Fruit fly (Drosophila melanogaster) whole organism, embryonic: Measurements from ENCODE around the gene CG15322.

ENCODE experiments used
- Aef1 ChIP-seq: fragments of 200-800 bp; sonication (Bioruptor generic); IDR thresholded peaks from 3 replicates; pipeline ENCODE4 v1.3.6; 2022; ENCODE audit warnings: missing biosample characterization, missing genetic modification characterization
- Antp ChIP-seq: fragments of 200-800 bp; sonication (Bioruptor generic); optimal IDR thresholded peaks from 3 replicates; lab custom pipeline; 2016; ENCODE audit warnings: missing biosample characterization, missing genetic modification characterization
- Bgb ChIP-seq: fragments of 200-800 bp; sonication (Bioruptor generic); IDR thresholded peaks from 2 replicates; pipeline ENCODE4 v1.3.6; 2022; ENCODE audit warnings: missing biosample characterization, missing genetic modification characterization; ENCODE audit not compliant: partially characterized antibody
- CG10267 ChIP-seq: fragments of 200-800 bp; sonication (Bioruptor generic); optimal IDR thresholded peaks from 2 replicates; lab custom pipeline; 2018; ENCODE audit warnings: missing biosample characterization, mild to moderate bottlenecking, missing genetic modification characterization, moderate library complexity
- CG10979 ChIP-seq: fragments of 200-800 bp; sonication (Bioruptor generic); optimal IDR thresholded peaks from 2 replicates; lab custom pipeline; 2018; ENCODE audit warnings: missing biosample characterization, mild to moderate bottlenecking, missing genetic modification characterization, moderate library complexity
- CG11696 ChIP-seq: fragments of 200-800 bp; sonication (Bioruptor generic); IDR thresholded peaks from 2 replicates; pipeline ENCODE4 v1.3.6; 2022; ENCODE audit warnings: missing biosample characterization, missing genetic modification characterization
- CG13287 ChIP-seq: fragments of 200-800 bp; sonication (Bioruptor generic); IDR thresholded peaks from 2 replicates; pipeline ENCODE4 v1.3.6; 2022; ENCODE audit warnings: missing biosample characterization, missing genetic modification characterization; ENCODE audit not compliant: partially characterized antibody
- CG13894 ChIP-seq: fragments of 200-800 bp; sonication (Bioruptor generic); optimal IDR thresholded peaks from 3 replicates; lab custom pipeline; 2018; ENCODE audit warnings: missing biosample characterization, mild to moderate bottlenecking, missing genetic modification characterization, moderate library complexity
- CG15479 ChIP-seq: fragments of 200-800 bp; sonication (Bioruptor generic); optimal IDR thresholded peaks from 3 replicates; lab custom pipeline; 2019; ENCODE audit warnings: missing biosample characterization, mild to moderate bottlenecking, missing genetic modification characterization, moderate library complexity
- CG16779 ChIP-seq: fragments of 200-800 bp; sonication (Bioruptor generic); IDR thresholded peaks from 2 replicates; pipeline ENCODE4 v1.3.6; 2022; ENCODE audit warnings: missing biosample characterization, missing genetic modification characterization
- CG16813 ChIP-seq: fragments of 200-800 bp; sonication (Bioruptor generic); IDR thresholded peaks from 3 replicates; pipeline ENCODE4 v1.3.6; 2022; ENCODE audit warnings: missing biosample characterization, missing genetic modification characterization; ENCODE audit not compliant: partially characterized antibody
- CG17361 ChIP-seq: fragments of 200-800 bp; sonication (Bioruptor generic); IDR thresholded peaks from 3 replicates; pipeline ENCODE4 v1.3.6; 2022; ENCODE audit warnings: missing biosample characterization, missing genetic modification characterization
- CG18262 ChIP-seq: fragments of 200-800 bp; optimal IDR thresholded peaks from 3 replicates; lab custom pipeline; 2019; ENCODE audit warnings: missing biosample characterization, mild to moderate bottlenecking, missing genetic modification characterization, moderate library complexity
- CG2116 ChIP-seq: fragments of 200-800 bp; sonication (Bioruptor generic); optimal IDR thresholded peaks from 3 replicates; lab custom pipeline; 2018; ENCODE audit warnings: missing biosample characterization, mild to moderate bottlenecking, missing genetic modification characterization
- CG3847 ChIP-seq: fragments of 200-800 bp; sonication (Bioruptor generic); IDR thresholded peaks from 2 replicates; pipeline ENCODE4 v1.3.6; 2022; ENCODE audit warnings: missing biosample characterization, missing genetic modification characterization
- CG42726 ChIP-seq: fragments of 200-800 bp; sonication (Bioruptor generic); IDR thresholded peaks from 2 replicates; pipeline ENCODE4 v1.3.6; 2022; ENCODE audit warnings: missing biosample characterization, missing genetic modification characterization; ENCODE audit not compliant: partially characterized antibody
- CG6272 ChIP-seq: fragments of 200-800 bp; sonication (Bioruptor generic); IDR thresholded peaks from 2 replicates; pipeline ENCODE4 v1.3.6; 2022; ENCODE audit warnings: missing biosample characterization, missing genetic modification characterization
- CG6791 ChIP-seq: fragments of 200-800 bp; sonication (Bioruptor generic); IDR thresholded peaks from 3 replicates; pipeline ENCODE4 v1.3.6; 2022; ENCODE audit warnings: missing biosample characterization, missing genetic modification characterization; ENCODE audit not compliant: partially characterized antibody
- CG7372 ChIP-seq: fragments of 200-800 bp; sonication (Bioruptor generic); IDR thresholded peaks from 2 replicates; pipeline ENCODE4 v1.3.6; 2022; ENCODE audit warnings: missing biosample characterization, missing genetic modification characterization
- Dbx ChIP-seq: fragments of 200-800 bp; sonication (Bioruptor generic); IDR thresholded peaks from 3 replicates; pipeline ENCODE4 v1.3.6; 2022; ENCODE audit warnings: missing biosample characterization, missing genetic modification characterization
- Dll ChIP-seq: fragments of 200-800 bp; sonication (Bioruptor generic); IDR thresholded peaks from 4 replicates; pipeline ENCODE4 v1.3.6; 2022; ENCODE audit warnings: missing biosample characterization, missing genetic modification characterization; ENCODE audit not compliant: partially characterized antibody
- Dp ChIP-seq: fragments of 200-800 bp; sonication (Bioruptor generic); optimal IDR thresholded peaks from 2 replicates; lab custom pipeline; 2018; ENCODE audit warnings: missing biosample characterization, mild to moderate bottlenecking, missing genetic modification characterization, moderate library complexity
- Dref ChIP-seq: fragments of 200-800 bp; sonication (Bioruptor generic); IDR thresholded peaks from 2 replicates; pipeline ENCODE4 v1.3.6; 2022; ENCODE audit warnings: missing biosample characterization, missing genetic modification characterization
- Eip74EF ChIP-seq, 2 experiments: fragments of 200-800 bp in 1 of 2; fragments of >200 bp in 1 of 2; sonication (Bioruptor generic) in 1 of 2; optimal IDR thresholded peaks; 2 replicates each; lab custom pipeline; 2017 to 2019; ENCODE audit warnings: missing biosample characterization in 2 of 2, missing genetic modification characterization in 2 of 2, mild to moderate bottlenecking in 1 of 2, moderate library complexity in 1 of 2
- Fer3 ChIP-seq: fragments of 200-800 bp; sonication (Bioruptor generic); optimal IDR thresholded peaks from 2 replicates; lab custom pipeline; 2018; ENCODE audit warnings: missing biosample characterization, mild to moderate bottlenecking, missing genetic modification characterization, moderate library complexity
- Hmr ChIP-seq: fragments of 200-800 bp; sonication (Bioruptor generic); optimal IDR thresholded peaks from 3 replicates; lab custom pipeline; 2017; ENCODE audit warnings: mild to moderate bottlenecking, missing biosample characterization, missing genetic modification reagents, missing genetic modification characterization
- Jarid2 ChIP-seq: fragments of 200-800 bp; sonication (Bioruptor generic); optimal IDR thresholded peaks from 3 replicates; lab custom pipeline; 2017; ENCODE audit warnings: mild to moderate bottlenecking, missing biosample characterization, missing genetic modification reagents, missing genetic modification characterization
- MBD-R2 ChIP-seq: fragments of 200-800 bp; sonication (Bioruptor generic); IDR thresholded peaks from 2 replicates; pipeline ENCODE4 v1.3.6; 2022; ENCODE audit warnings: missing biosample characterization, missing genetic modification characterization
- Med ChIP-seq: fragments of 200-800 bp; sonication (Bioruptor generic); peaks from one replicate; lab custom pipeline; 2016; ENCODE audit warnings: missing biosample characterization, missing genetic modification characterization, mild to moderate bottlenecking, inconsistent platforms, moderate library complexity
- Mes4 ChIP-seq: fragments of 200-800 bp; sonication (Bioruptor generic); optimal IDR thresholded peaks from 2 replicates; lab custom pipeline; 2016; ENCODE audit warnings: missing biosample characterization, missing genetic modification characterization
- NC2β ChIP-seq: fragments of 200-800 bp; sonication (Bioruptor generic); optimal IDR thresholded peaks from 2 replicates; lab custom pipeline; 2016; ENCODE audit warnings: missing biosample characterization, missing genetic modification characterization
- Taf1 ChIP-seq: fragments of 200-800 bp; sonication (Bioruptor generic); IDR thresholded peaks from 2 replicates; pipeline ENCODE4 v1.3.6; 2022; ENCODE audit warnings: missing biosample characterization, missing genetic modification characterization
- ac ChIP-seq: fragments of 200-800 bp; sonication (Bioruptor generic); optimal IDR thresholded peaks from 3 replicates; lab custom pipeline; 2017; ENCODE audit warnings: missing biosample characterization, mild to moderate bottlenecking, missing genetic modification characterization
- ara ChIP-seq: fragments of 200-800 bp; sonication (Bioruptor generic); IDR thresholded peaks from 2 replicates; pipeline ENCODE4 v1.3.6; 2022; ENCODE audit warnings: missing biosample characterization, missing genetic modification characterization
- bbx ChIP-seq: fragments of 200-800 bp; sonication (Bioruptor generic); IDR thresholded peaks from 2 replicates; pipeline ENCODE4 v1.3.6; 2022; ENCODE audit warnings: missing biosample characterization, missing genetic modification characterization; ENCODE audit not compliant: partially characterized antibody
- cg ChIP-seq: fragments of 200-800 bp; sonication (Bioruptor generic); optimal IDR thresholded peaks from 3 replicates; lab custom pipeline; 2019; ENCODE audit warnings: missing biosample characterization, mild to moderate bottlenecking, missing genetic modification characterization, moderate library complexity
- da ChIP-seq: fragments of 200-800 bp; sonication (Bioruptor generic); optimal IDR thresholded peaks from 2 replicates; lab custom pipeline; 2016; ENCODE audit warnings: missing biosample characterization, missing genetic modification characterization
- fd96Cb ChIP-seq: fragments of 200-800 bp; sonication (Bioruptor generic); optimal IDR thresholded peaks from 2 replicates; lab custom pipeline; 2018; ENCODE audit warnings: missing biosample characterization, mild to moderate bottlenecking, missing genetic modification characterization, moderate library complexity
- phol ChIP-seq: fragments of 200-800 bp; sonication (Bioruptor generic); optimal IDR thresholded peaks from 3 replicates; lab custom pipeline; 2018; ENCODE audit warnings: missing biosample characterization, mild to moderate bottlenecking, missing genetic modification characterization, moderate library complexity
- row ChIP-seq: fragments of 200-800 bp; sonication (Bioruptor generic); IDR thresholded peaks from 3 replicates; pipeline ENCODE4 v1.3.6; 2022; ENCODE audit warnings: missing biosample characterization, missing genetic modification characterization
- sens-2 ChIP-seq: fragments of 200-800 bp; sonication (Bioruptor generic); IDR thresholded peaks from 2 replicates; pipeline ENCODE4 v1.3.6; 2022; ENCODE audit warnings: missing biosample characterization, missing genetic modification characterization
- sna ChIP-seq: fragments of 200-800 bp; sonication (Bioruptor generic); IDR thresholded peaks from 2 replicates; pipeline ENCODE4 v1.3.6; 2022; ENCODE audit warnings: missing biosample characterization, missing genetic modification characterization; ENCODE audit not compliant: partially characterized antibody
- sob ChIP-seq: fragments of 200-800 bp; sonication (Bioruptor generic); IDR thresholded peaks from 2 replicates; pipeline ENCODE4 v1.3.6; 2022; ENCODE audit warnings: missing biosample characterization, missing genetic modification characterization
- stwl ChIP-seq: fragments of 200-800 bp; sonication (Bioruptor generic); optimal IDR thresholded peaks from 3 replicates; lab custom pipeline; 2018; ENCODE audit warnings: missing biosample characterization, mild to moderate bottlenecking, missing genetic modification characterization, moderate library complexity
- tio ChIP-seq: fragments of 200-800 bp; sonication (Bioruptor generic); optimal IDR thresholded peaks from 2 replicates; lab custom pipeline; 2017; ENCODE audit warnings: missing biosample characterization, missing genetic modification characterization, inconsistent platforms
- toy ChIP-seq: fragments of 200-800 bp; sonication (Bioruptor generic); IDR thresholded peaks from 2 replicates; pipeline ENCODE4 v1.3.6; 2022; ENCODE audit warnings: missing biosample characterization, missing genetic modification characterization
- z ChIP-seq: fragments of 200-800 bp; sonication (Bioruptor generic); IDR thresholded peaks from 3 replicates; pipeline ENCODE4 v1.3.6; 2022; ENCODE audit warnings: missing biosample characterization, missing genetic modification characterization
- zen ChIP-seq: fragments of 200-800 bp; sonication (Bioruptor generic); optimal IDR thresholded peaks from 3 replicates; lab custom pipeline; 2018; ENCODE audit warnings: missing biosample characterization, mild to moderate bottlenecking, missing genetic modification characterization, moderate library complexity

CG15322 gene

DNA sequence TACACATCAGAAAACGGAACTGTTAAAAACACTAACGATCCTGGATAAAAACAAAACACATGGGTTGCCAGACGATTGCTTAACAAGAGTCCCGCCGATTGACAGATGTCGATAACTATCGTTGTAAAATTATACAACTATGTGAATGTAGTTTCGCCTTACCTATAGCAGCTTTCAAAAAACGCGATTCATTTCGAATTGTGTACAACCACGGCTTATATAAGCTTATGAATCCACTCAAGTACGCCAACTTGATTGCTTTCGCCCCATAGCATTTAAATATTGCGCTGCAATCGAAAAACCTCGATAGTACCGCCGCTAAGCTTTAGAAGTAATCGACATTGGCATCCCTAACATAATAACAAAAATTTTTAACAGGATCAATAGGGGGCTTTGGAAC, 36.5 kb downstream of the CG15322 start, which contains the start of the genes CG9581 and CG9578 (continued):
- TF ChIP-seq CG15479 (GFP tag; lab: Kevin White, UChicago) (no peak), bbx (GFP tag; lab: Robert Waterston, UW) (peak; percentile 48), stwl (tag; lab: Kevin White, UChicago) (peak; percentile 44), CG16813 (GFP tag; lab: Robert Waterston, UW) (peak; percentile 72), sob (GFP tag; lab: Robert Waterston, UW) (no peak), CG17361 (GFP tag; lab: Robert Waterston, UW) (0 out of 3 replicates have a peak, but pooled peaks have one; percentile 9), zen (tag; lab: Kevin White, UChicago) (no peak), Dp (GFP tag; lab: Kevin White, UChicago) (peak; percentile 78), NC2β (GFP tag; lab: Kevin White, UChicago) (no peak), CG42726 (GFP tag; lab: Robert Waterston, UW) (0 out of 2 replicates have a peak, but pooled peaks have one; percentile 33), Dref (GFP tag; lab: Robert Waterston, UW) (peak; percentile 62), CG3847 (GFP tag; lab: Robert Waterston, UW) (0 out of 2 replicates have a peak, but pooled peaks have one; percentile 28), sna (GFP tag; lab: Robert Waterston, UW) (peak; percentile 87), row (GFP tag; lab: Robert Waterston, UW) (peak; percentile 52; the same call in 1 of the 3 replicates), MBD-R2 (GFP tag; lab: Robert Waterston, UW) (peak; percentile 60), CG13287 (GFP tag; lab: Robert Waterston, UW) (peak; percentile 83), phol (peak; percentile 26), Aef1 (GFP tag; lab: Robert Waterston, UW) (no peak), Dll (GFP tag; lab: Robert Waterston, UW) (peak; percentile 89), CG18262 (tag; lab: Kevin White, UChicago) (no peak), CG11696 (GFP tag; lab: Robert Waterston, UW) (no peak), cg (GFP tag; lab: Kevin White, UChicago) (no peak), CG6791 (peak; percentile 68), Bgb (GFP tag; lab: Robert Waterston, UW) (peak; percentile 35; the same call in 1 of the 2 replicates), CG2116 (GFP tag; lab: Kevin White, UChicago) (peak; percentile 83), Med (GFP tag; lab: Kevin White, UChicago) (peak; percentile 37)

DNA sequence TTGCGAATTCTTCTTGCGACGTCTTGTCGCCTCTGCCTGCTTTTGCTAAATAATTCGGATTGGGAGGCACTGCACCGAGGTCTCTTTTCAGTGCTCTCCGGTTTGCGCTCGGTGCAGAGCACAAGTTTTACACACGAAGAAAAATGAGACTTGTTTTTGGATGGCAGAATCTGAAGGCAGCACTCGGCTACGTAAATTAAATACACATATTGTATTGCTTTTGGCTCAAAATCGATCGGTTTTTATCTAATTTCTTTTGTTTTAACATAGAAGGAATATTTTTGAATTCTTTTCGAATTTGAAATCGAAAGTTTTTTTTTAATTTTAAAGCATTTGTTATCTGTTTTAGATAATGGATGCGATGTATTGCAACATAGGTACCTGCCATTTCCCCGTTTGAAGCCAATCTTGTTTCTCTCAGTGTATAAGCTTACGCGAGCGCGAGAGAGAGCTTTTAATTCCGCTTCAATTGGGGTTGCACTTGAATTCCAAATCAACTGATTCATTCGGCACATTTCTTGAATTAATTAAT, 40.2 kb downstream of the CG15322 start, which contains the start of gene AnxB10:
Gene AnxB10 (minus strand): TSS at position 51 of the 532 bp plus-strand sequence.
- TF ChIP-seq CG10979 (tag; lab: Kevin White, UChicago) (peak; percentile 61), sna (GFP tag; lab: Robert Waterston, UW) (no peak), Eip74EF (GFP tag; optimal IDR thresholded peaks at IDR 0.05; lab: Kevin White, UChicago) (no peak), Fer3 (tag; lab: Kevin White, UChicago) (peak; percentile 58), CG10267 (tag; lab: Kevin White, UChicago) (peak; percentile 46), toy (GFP tag; lab: Robert Waterston, UW) (no peak), sens-2 (GFP tag; lab: Robert Waterston, UW) (no peak), Taf1 (GFP tag; lab: Robert Waterston, UW) (no peak), tio (no peak), ara (GFP tag; lab: Robert Waterston, UW) (0 out of 2 replicates have a peak, but pooled peaks have one; percentile 22), Antp (no peak), Dll (GFP tag; lab: Robert Waterston, UW) (no peak), CG7372 (GFP tag; lab: Robert Waterston, UW) (no peak), da (no peak), ac (GFP tag; lab: Kevin White, UChicago) (no peak), Dbx (peak; percentile 56; the same call in 1 of the 3 replicates), CG16779 (no peak), Jarid2 (GFP tag; lab: Kevin White, UChicago) (peak; percentile 10), CG13894 (tag; lab: Kevin White, UChicago) (peak; percentile 6), Hmr (no peak), CG6272 (GFP tag; lab: Robert Waterston, UW) (no peak), fd96Cb (tag; lab: Kevin White, UChicago) (peak; percentile 67), z (no peak), Mes4 (GFP tag; lab: Kevin White, UChicago) (peak; percentile 37)
